Fruit fly (Drosophila melanogaster) whole organism, embryonic: Measurements from ENCODE around the gene CG32448.
A peak's percentile ranks its signal among the peaks of the same experiment; 100 is the strongest.

ENCODE experiments used
- Abd-B ChIP-seq: fragments of 200-800 bp; sonication (Bioruptor generic); optimal IDR thresholded peaks from 2 replicates; lab custom pipeline; 2018; ENCODE audit warnings: missing biosample characterization, mild to moderate bottlenecking, missing genetic modification characterization, moderate library complexity
- Atf-2 ChIP-seq: fragments of 200-800 bp; sonication (Bioruptor generic); optimal IDR thresholded peaks from 2 replicates; lab custom pipeline; 2016; ENCODE audit warnings: missing biosample characterization, missing genetic modification characterization
- BEAF-32 ChIP-seq: fragments of 200-800 bp; sonication (Bioruptor generic); optimal IDR thresholded peaks from 3 replicates; lab custom pipeline; 2017; ENCODE audit warnings: missing biosample characterization, missing genetic modification characterization, mild to moderate bottlenecking, moderate library complexity, missing genetic modification reagents
- CG12219 ChIP-seq: fragments of 200-800 bp; sonication (Bioruptor generic); optimal IDR thresholded peaks from 3 replicates; lab custom pipeline; 2018; ENCODE audit warnings: missing biosample characterization, mild to moderate bottlenecking, missing genetic modification characterization
- CG12659 ChIP-seq: fragments of 200-800 bp; sonication (Bioruptor generic); optimal IDR thresholded peaks from 3 replicates; lab custom pipeline; 2017; ENCODE audit warnings: mild to moderate bottlenecking, missing biosample characterization, missing genetic modification reagents, missing genetic modification characterization
- CG13123 ChIP-seq: fragments of 200-800 bp; sonication (Bioruptor generic); optimal IDR thresholded peaks from 2 replicates; lab custom pipeline; 2016; ENCODE audit warnings: missing biosample characterization, missing genetic modification characterization
- CG14667 ChIP-seq: fragments of 200-800 bp; sonication (Bioruptor generic); IDR thresholded peaks from 2 replicates; pipeline ENCODE4 v1.3.6; 2022; ENCODE audit warnings: missing biosample characterization, missing genetic modification characterization
- CG14860 ChIP-seq: fragments of 200-800 bp; sonication (Bioruptor generic); IDR thresholded peaks from 3 replicates; pipeline ENCODE4 v1.3.6; 2022; ENCODE audit warnings: missing biosample characterization, missing genetic modification characterization; ENCODE audit not compliant: partially characterized antibody
- CG2129 ChIP-seq: fragments of 200-800 bp; sonication (Bioruptor generic); IDR thresholded peaks from 2 replicates; pipeline ENCODE4 v1.3.6; 2022; ENCODE audit warnings: missing biosample characterization, missing genetic modification characterization; ENCODE audit not compliant: partially characterized antibody
- CG3163 ChIP-seq: fragments of 200-800 bp; sonication (Bioruptor generic); optimal IDR thresholded peaks from 3 replicates; lab custom pipeline; 2016; ENCODE audit warnings: missing biosample characterization, missing genetic modification characterization
- CG3281 ChIP-seq: fragments of 200-800 bp; sonication (Bioruptor generic); optimal IDR thresholded peaks from 3 replicates; lab custom pipeline; 2017; ENCODE audit warnings: missing biosample characterization, mild to moderate bottlenecking, missing genetic modification characterization
- CG6683 ChIP-seq: fragments of 200-800 bp; sonication (Bioruptor generic); optimal IDR thresholded peaks from 2 replicates; lab custom pipeline; 2017; ENCODE audit warnings: missing biosample characterization, mild to moderate bottlenecking, missing genetic modification characterization, missing genetic modification reagents
- CG9797 ChIP-seq: fragments of 200-800 bp; sonication (Bioruptor generic); optimal IDR thresholded peaks from 3 replicates; lab custom pipeline; 2018; ENCODE audit warnings: missing biosample characterization, mild to moderate bottlenecking, missing genetic modification characterization
- CkIIα-i1 ChIP-seq: fragments of 200-800 bp; sonication (Bioruptor generic); IDR thresholded peaks from 2 replicates; pipeline ENCODE4 v1.3.6; 2022; ENCODE audit warnings: missing biosample characterization, missing genetic modification characterization
- Dfd ChIP-seq, 2 experiments: fragments of >200 bp; optimal IDR thresholded peaks; 2 replicates each; lab custom pipeline; 2017; ENCODE audit warnings: missing biosample characterization in 2 of 2, missing genetic modification characterization in 2 of 2
- Dref ChIP-seq: fragments of 200-800 bp; sonication (Bioruptor generic); IDR thresholded peaks from 2 replicates; pipeline ENCODE4 v1.3.6; 2022; ENCODE audit warnings: missing biosample characterization, missing genetic modification characterization
- Eip74EF ChIP-seq, 2 experiments: fragments of 200-800 bp in 1 of 2; fragments of >200 bp in 1 of 2; sonication (Bioruptor generic) in 1 of 2; optimal IDR thresholded peaks; 2 replicates each; lab custom pipeline; 2017 to 2019; ENCODE audit warnings: missing biosample characterization in 2 of 2, missing genetic modification characterization in 2 of 2, mild to moderate bottlenecking in 1 of 2, moderate library complexity in 1 of 2
- HLH4C ChIP-seq: fragments of 200-800 bp; sonication (Bioruptor generic); IDR thresholded peaks from 3 replicates; pipeline ENCODE4 v1.3.6; 2022; ENCODE audit warnings: missing biosample characterization, missing genetic modification characterization; ENCODE audit not compliant: partially characterized antibody
- Med ChIP-seq: fragments of 200-800 bp; sonication (Bioruptor generic); peaks from one replicate; lab custom pipeline; 2016; ENCODE audit warnings: missing biosample characterization, missing genetic modification characterization, mild to moderate bottlenecking, inconsistent platforms, moderate library complexity
- Nf-YB ChIP-seq: fragments of 200-800 bp; sonication (Bioruptor generic); optimal IDR thresholded peaks from 3 replicates; lab custom pipeline; 2019; ENCODE audit warnings: missing biosample characterization, mild to moderate bottlenecking, missing genetic modification characterization, moderate library complexity
- Opbp ChIP-seq: fragments of 200-800 bp; sonication (Bioruptor generic); IDR thresholded peaks from 3 replicates; pipeline ENCODE4 v1.3.6; 2022; ENCODE audit warnings: missing biosample characterization, missing genetic modification characterization; ENCODE audit not compliant: partially characterized antibody
- Six4 ChIP-seq: fragments of 200-800 bp; sonication (Bioruptor generic); optimal IDR thresholded peaks from 2 replicates; lab custom pipeline; 2016; ENCODE audit warnings: missing biosample characterization, missing genetic modification characterization
- Sry-β ChIP-seq: fragments of 200-800 bp; sonication (Bioruptor generic); optimal IDR thresholded peaks from 2 replicates; lab custom pipeline; 2018; ENCODE audit warnings: missing biosample characterization, mild to moderate bottlenecking, missing genetic modification characterization, moderate library complexity
- br ChIP-seq: fragments of >200 bp; optimal IDR thresholded peaks from 2 replicates; lab custom pipeline; 2017
- btn ChIP-seq: fragments of 200-800 bp; sonication (Bioruptor generic); optimal IDR thresholded peaks from 2 replicates; lab custom pipeline; 2016; ENCODE audit warnings: missing biosample characterization, missing genetic modification characterization
- crol ChIP-seq: fragments of 200-800 bp; sonication (Bioruptor generic); IDR thresholded peaks from 2 replicates; pipeline ENCODE4 v1.3.6; 2022; ENCODE audit warnings: missing biosample characterization, missing genetic modification characterization
- grn ChIP-seq: fragments of 200-800 bp; sonication (Bioruptor generic); optimal IDR thresholded peaks from 3 replicates; lab custom pipeline; 2017; ENCODE audit warnings: missing biosample characterization, missing genetic modification characterization
- lab ChIP-seq: fragments of 200-800 bp; sonication (Bioruptor generic); optimal IDR thresholded peaks from 3 replicates; lab custom pipeline; 2017; ENCODE audit warnings: missing biosample characterization, missing genetic modification characterization, mild to moderate bottlenecking, moderate library complexity, missing genetic modification reagents
- lbe ChIP-seq: fragments of 200-800 bp; sonication (Bioruptor generic); optimal IDR thresholded peaks from 2 replicates; lab custom pipeline; 2016; ENCODE audit warnings: missing biosample characterization, mild to moderate bottlenecking, missing genetic modification characterization
- pan ChIP-seq, 4 experiments: fragments of >200 bp in 3 of 4; fragments of 200-800 bp in 1 of 4; sonication (Bioruptor generic) in 1 of 4; optimal IDR thresholded peaks in 3 of 4; IDR thresholded peaks in 1 of 4; 2 replicates each; pipeline versions ENCODE4 v1.3.6 to Lab custom; 2017 to 2022; ENCODE audit warnings: missing biosample characterization in 2 of 4, missing genetic modification characterization in 2 of 4, mixed read lengths in 1 of 4
- sens-2 ChIP-seq: fragments of 200-800 bp; sonication (Bioruptor generic); IDR thresholded peaks from 2 replicates; pipeline ENCODE4 v1.3.6; 2022; ENCODE audit warnings: missing biosample characterization, missing genetic modification characterization
- so ChIP-seq: fragments of 200-800 bp; sonication (Bioruptor generic); IDR thresholded peaks from 3 replicates; pipeline ENCODE4 v1.3.6; 2022; ENCODE audit warnings: missing biosample characterization, missing genetic modification characterization
- z ChIP-seq: fragments of 200-800 bp; sonication (Bioruptor generic); IDR thresholded peaks from 3 replicates; pipeline ENCODE4 v1.3.6; 2022; ENCODE audit warnings: missing biosample characterization, missing genetic modification characterization
- zfh1 ChIP-seq: fragments of 200-800 bp; sonication (Bioruptor generic); IDR thresholded peaks from 3 replicates; pipeline ENCODE4 v1.3.6; 2022; ENCODE audit warnings: missing biosample characterization, missing genetic modification characterization

Gene CG32448

DNA sequence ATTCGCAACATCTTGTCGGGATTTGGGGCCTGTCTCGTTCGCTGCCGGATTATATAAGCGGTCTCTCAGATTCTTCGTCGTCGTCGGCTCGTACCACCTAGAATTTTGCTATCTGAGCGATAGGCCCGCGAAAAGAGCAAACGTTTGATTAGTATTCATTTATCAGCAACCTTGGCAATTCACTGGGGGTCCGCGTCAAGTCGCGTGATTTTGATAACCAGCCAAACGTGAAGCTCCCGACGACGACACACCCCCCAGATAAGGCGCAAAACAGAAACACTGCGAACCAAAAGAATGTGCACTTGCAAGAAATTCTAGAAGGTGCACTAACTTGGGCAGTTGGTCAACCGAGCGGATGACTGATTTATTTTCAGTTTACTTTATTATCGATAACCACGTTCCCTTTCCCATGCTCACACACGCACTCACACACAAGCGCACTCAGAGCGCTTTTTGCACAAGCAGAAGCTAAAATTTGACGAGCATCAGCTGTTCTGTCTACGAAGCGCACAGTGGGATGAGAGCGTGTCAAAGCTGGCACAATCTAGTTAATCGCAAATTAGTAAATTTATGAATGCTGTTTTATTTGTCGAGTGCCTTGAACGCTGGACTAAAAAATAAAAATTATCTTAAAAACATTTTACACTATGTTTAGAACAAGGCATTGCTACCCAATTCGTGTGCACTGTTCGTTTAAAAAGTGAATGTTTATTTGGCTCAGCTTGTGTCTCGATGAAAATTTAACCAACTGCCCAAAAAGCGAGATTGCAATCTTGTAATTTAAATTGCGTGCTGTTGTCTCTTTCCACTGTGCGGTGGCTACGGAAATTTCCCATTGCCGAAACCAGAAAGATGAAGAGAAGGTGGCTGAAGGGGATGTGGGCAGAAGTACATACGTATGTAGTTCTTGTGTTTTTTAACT, 11.7 kb upstream of the CG32448 start (continued):
- TF ChIP-seq grn (GFP tag; lab: Kevin White, UChicago) = peak; percentile 84
- TF ChIP-seq CG3163 = peak; percentile 57
- TF ChIP-seq CG13123 (GFP tag; lab: Kevin White, UChicago) = peak; percentile 70
- TF ChIP-seq so (GFP tag; lab: Robert Waterston, UW) = peak; percentile 92

DNA sequence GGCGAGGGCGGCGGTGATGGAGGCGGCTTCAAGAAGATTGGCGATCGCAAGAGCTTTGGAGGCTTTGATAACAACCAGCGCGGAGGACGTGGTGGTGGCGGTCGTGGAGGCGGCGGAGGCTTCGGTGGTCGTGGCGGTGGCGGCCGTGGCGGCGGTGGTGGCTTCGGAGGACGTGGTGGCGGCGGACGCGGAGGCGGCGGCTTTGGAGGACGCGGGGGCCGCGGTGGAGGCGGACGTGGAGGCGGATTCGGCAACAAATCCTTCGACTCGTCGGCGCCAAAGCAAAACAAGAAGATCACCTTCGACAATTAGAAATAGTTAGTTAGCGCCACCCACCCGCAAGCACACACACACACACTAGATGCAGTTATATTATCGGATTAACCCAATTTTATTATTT, 7.3 kb upstream of the CG32448 start:
- TF ChIP-seq CG14667 (GFP tag; lab: Robert Waterston, UW) (no peak), btn (GFP tag; lab: Kevin White, UChicago) (no peak), CG6683 (GFP tag; lab: Kevin White, UChicago) (no peak), Atf-2 (GFP tag; lab: Kevin White, UChicago) (no peak), br (lab: Kevin White, UChicago) (no peak), pan (optimal IDR thresholded peaks at IDR 0.05; lab: Kevin White, UChicago) (no peak), pan (GFP tag; optimal IDR thresholded peaks at IDR 0.05 in 1 of 2, IDR thresholded peaks at IDR 0.05 in 1 of 2) (no peak), CG14860 (no peak), zfh1 (GFP tag; lab: Robert Waterston, UW) (0 out of 3 replicates have a peak, but pooled peaks have one; percentile 12), CG2129 (GFP tag; lab: Robert Waterston, UW) (no peak), lab (GFP tag; lab: Kevin White, UChicago) (no peak), CG12659 (GFP tag; lab: Kevin White, UChicago) (no peak), Abd-B (GFP tag; lab: Kevin White, UChicago) (no peak), CG12219 (GFP tag; lab: Kevin White, UChicago) (no peak), HLH4C (GFP tag; lab: Robert Waterston, UW) (0 out of 3 replicates have a peak, but pooled peaks have one; percentile 29), lbe (GFP tag; lab: Kevin White, UChicago) (no peak), CG3281 (GFP tag; lab: Kevin White, UChicago) (no peak), CG9797 (GFP tag; lab: Kevin White, UChicago) (no peak), Six4 (GFP tag; lab: Kevin White, UChicago) (no peak), Dref (GFP tag; lab: Robert Waterston, UW) (0 out of 2 replicates have a peak, but pooled peaks have one; percentile 13), Nf-YB (no peak), Sry-β (GFP tag; lab: Kevin White, UChicago) (no peak), z (no peak), crol (no peak), CkIIα-i1 (GFP tag; lab: Robert Waterston, UW) (no peak), BEAF-32 (GFP tag; lab: Kevin White, UChicago) (no peak), sens-2 (GFP tag; lab: Robert Waterston, UW) (no peak), Eip74EF (GFP tag; optimal IDR thresholded peaks at IDR 0.05; lab: Kevin White, UChicago) (no peak), Dfd (GFP tag; optimal IDR thresholded peaks at IDR 0.05; lab: Kevin White, UChicago) (peak in 1 of 2 experiments; percentile 79), Opbp (GFP tag; lab: Robert Waterston, UW) (peak; percentile 27; the same call in 1 of the 3 replicates), Med (GFP tag; lab: Kevin White, UChicago) (peak; percentile 69)
